Worm (Caenorhabditis elegans) whole organism, L2 larva: Measurements from ENCODE around the gene T05A7.6.

Source experiments
- ZK546.5 ChIP-seq: sonication (generic microtip); optimal IDR thresholded peaks from 2 replicates; lab custom pipeline; 2017; ENCODE audit warnings: missing biosample characterization, missing genetic modification characterization
- egl-27 ChIP-seq: sonication (generic microtip); optimal IDR thresholded peaks from 3 replicates; lab custom pipeline; 2017; ENCODE audit warnings: missing biosample characterization, missing genetic modification reagents, missing genetic modification characterization
- elt-1 ChIP-seq: fragments of 150-350 bp; optimal IDR thresholded peaks from 2 replicates; lab custom pipeline; 2014; ENCODE audit warnings: missing biosample characterization, missing genetic modification characterization
- elt-3 ChIP-seq: sonication (generic microtip); optimal IDR thresholded peaks from 2 replicates; lab custom pipeline; 2017; ENCODE audit warnings: missing biosample characterization, missing genetic modification characterization
- nhr-11 ChIP-seq: fragments of 150-350 bp; optimal IDR thresholded peaks from 2 replicates; lab custom pipeline; 2014; ENCODE audit warnings: missing biosample characterization, missing genetic modification characterization
- nhr-25 ChIP-seq: fragments of 150-350 bp; sonication (generic microtip); optimal IDR thresholded peaks from 3 replicates; lab custom pipeline; 2014; ENCODE audit warnings: missing biosample characterization, missing genetic modification characterization
- nhr-6 ChIP-seq: fragments of 150-350 bp; optimal IDR thresholded peaks from 2 replicates; lab custom pipeline; 2014; ENCODE audit warnings: missing biosample characterization, missing genetic modification characterization
- sma-3 ChIP-seq: sonication (generic microtip); optimal IDR thresholded peaks from 2 replicates; lab custom pipeline; 2016; ENCODE audit warnings: missing genetic modification reagents, missing genetic modification characterization, missing compliant biosample characterization
- zag-1 ChIP-seq: fragments of 150-350 bp; optimal IDR thresholded peaks from 2 replicates; lab custom pipeline; 2014; ENCODE audit warnings: missing biosample characterization, missing genetic modification characterization

- TF ChIP-seq sma-3: no peak
- TF ChIP-seq egl-27 (tag; lab: Kevin White, UChicago): no peak
- no peak for TF ChIP-seq nhr-11 (tag; lab: Kevin White, UChicago)
- TF ChIP-seq ZK546.5: no peak
- no peak for TF ChIP-seq nhr-6 (tag; lab: Kevin White, UChicago)
- no peak for TF ChIP-seq zag-1 (tag; lab: Kevin White, UChicago)
- TF ChIP-seq nhr-25 (tag; lab: Kevin White, UChicago): no peak
- TF ChIP-seq elt-3 (tag; lab: Kevin White, UChicago): no peak
- no peak for TF ChIP-seq elt-1 (tag; lab: Kevin White, UChicago)
Measured at ce11 chrII:4681391-4681790, 9.8 kb upstream of the T05A7.6 start, which contains the start of gene T05A7.7.
